Fruit fly (Drosophila melanogaster): ENCODE measurements around the gene tey.

The tey gene

dm6 chr3L:19655923-19656322 is 8.0 kb downstream of the tey start (continued):
- TF ChIP-seq CG8359 (GFP tag; optimal IDR thresholded peaks at IDR 0.05; ENCODE audit: borderline replicate concordance) (peak; percentile 25), grn (GFP tag; optimal IDR thresholded peaks at IDR 0.05) (no peak), CG1602 (GFP tag; optimal IDR thresholded peaks at IDR 0.05) (peak; percentile 42), tgo (GFP tag; IDR thresholded peaks at IDR 0.05) (peak; percentile 40; the same call in 2 of the 3 replicates), esg (GFP tag; conservative IDR thresholded peaks at IDR 0.05) (peak; percentile 53), ERR (GFP tag; optimal IDR thresholded peaks at IDR 0.05) (no peak), stwl (tag; optimal IDR thresholded peaks at IDR 0.05) (no peak), CG10321 (GFP tag; IDR thresholded peaks at IDR 0.05) (no peak), ewg (GFP tag; optimal IDR thresholded peaks at IDR 0.05) (peak; percentile 35), Adf1 (GFP tag; IDR thresholded peaks at IDR 0.05) (no peak), CG6689 (GFP tag; IDR thresholded peaks at IDR 0.05) (peak; percentile 60), CG3995 (GFP tag; optimal IDR thresholded peaks at IDR 0.05) (no peak), pan (optimal IDR thresholded peaks at IDR 0.05) (no peak), pan (GFP tag; optimal IDR thresholded peaks at IDR 0.05 in 1 of 2, IDR thresholded peaks at IDR 0.05 in 1 of 2) (peak in 1 of 2 experiments; percentile 48), kah (GFP tag; optimal IDR thresholded peaks at IDR 0.05) (peak; percentile 18), CG17802 (tag; optimal IDR thresholded peaks at IDR 0.05) (no peak), CG14710 (tag; optimal IDR thresholded peaks at IDR 0.05) (peak; percentile 59), sens (GFP tag) (peak; percentile 91), Blimp-1 (GFP tag; optimal IDR thresholded peaks at IDR 0.05) (peak; percentile 64), repo (GFP tag; optimal IDR thresholded peaks at IDR 0.05) (no peak), tio (GFP tag; optimal IDR thresholded peaks at IDR 0.05) (no peak), mam (GFP tag; optimal IDR thresholded peaks at IDR 0.05) (no peak), Jarid2 (GFP tag; optimal IDR thresholded peaks at IDR 0.05) (no peak), CG3407 (GFP tag; optimal IDR thresholded peaks at IDR 0.05) (peak; percentile 61), eyg (GFP tag; optimal IDR thresholded peaks at IDR 0.05) (no peak), CG8290 (GFP tag; optimal IDR thresholded peaks at IDR 0.05) (peak; percentile 11), CG8290 (tag; optimal IDR thresholded peaks at IDR 0.05) (no peak), TFAM (GFP tag; optimal IDR thresholded peaks at IDR 0.05) (no peak), Trl (optimal IDR thresholded peaks at IDR 0.05) (no peak), Trl (GFP tag; optimal IDR thresholded peaks at IDR 0.05) (peak; percentile 5), schlank (tag; optimal IDR thresholded peaks at IDR 0.05) (no peak), CG4404 (GFP tag; IDR thresholded peaks at IDR 0.05) (peak; percentile 41), CG11560 (tag; IDR thresholded peaks at IDR 0.05) (no peak; the same call in 2 of the 3 replicates), dimm (GFP tag; IDR thresholded peaks at IDR 0.05) (no peak), CG11504 (tag; optimal IDR thresholded peaks at IDR 0.05) (peak; percentile 73), CG2116 (GFP tag; optimal IDR thresholded peaks at IDR 0.05) (no peak), tin (GFP tag; optimal IDR thresholded peaks at IDR 0.05) (peak; percentile 26), CG12769 (tag; optimal IDR thresholded peaks at IDR 0.05) (no peak), dm (GFP tag; optimal IDR thresholded peaks at IDR 0.05) (no peak), emc (GFP tag; optimal IDR thresholded peaks at IDR 0.05) (no peak), wek (GFP tag; optimal IDR thresholded peaks at IDR 0.05) (peak; percentile 44), rib (GFP tag; IDR thresholded peaks at IDR 0.05) (no peak), CG11247 (GFP tag; IDR thresholded peaks at IDR 0.05) (no peak), her (GFP tag; optimal IDR thresholded peaks at IDR 0.05) (no peak), p53 (GFP tag; optimal IDR thresholded peaks at IDR 0.05) (no peak), CG14441 (GFP tag; IDR thresholded peaks at IDR 0.05) (peak; percentile 65), BEAF-32 (GFP tag; optimal IDR thresholded peaks at IDR 0.05) (no peak), CG31441 (GFP tag; IDR thresholded peaks at IDR 0.05) (peak; percentile 67), CG15601 (tag; optimal IDR thresholded peaks at IDR 0.05) (peak; percentile 64), CG13296 (GFP tag; optimal IDR thresholded peaks at IDR 0.05) (peak; percentile 36), zen (tag; optimal IDR thresholded peaks at IDR 0.05) (peak; percentile 59), CkIIα-i1 (GFP tag; IDR thresholded peaks at IDR 0.05) (no peak), usp (GFP tag; optimal IDR thresholded peaks at IDR 0.05) (no peak)
